Fruit fly (Drosophila melanogaster): ENCODE measurements around the gene mus304.
A peak's percentile ranks its signal among the peaks of the same experiment; 100 is the strongest.

mus304 gene

DNA sequence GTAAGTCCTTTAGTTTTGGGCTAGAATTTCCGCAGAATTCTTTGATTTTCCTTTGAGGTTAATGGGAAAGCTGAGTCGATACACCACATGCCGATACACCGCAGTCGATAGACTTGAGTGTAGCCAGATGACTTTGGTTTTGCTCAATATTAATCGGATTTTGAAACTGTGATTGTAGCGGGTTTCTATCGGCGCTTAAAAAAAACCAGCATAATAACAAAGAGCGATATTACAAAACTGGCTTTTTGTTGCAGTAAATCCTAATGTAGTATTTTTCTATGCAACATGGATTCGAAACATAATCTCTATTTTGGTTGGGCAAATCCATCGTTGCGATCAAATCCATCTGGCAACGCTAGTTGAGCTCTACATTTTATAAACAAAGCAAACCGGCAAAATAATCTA lies at the start of gene mus304, which contains the start of gene Polr3D (continued):
- TF ChIP-seq Tbp (GFP tag; optimal IDR thresholded peaks at IDR 0.05) (no peak), Sin3A (optimal IDR thresholded peaks at IDR 0.05) (peak; percentile 88), CoRest (tag; optimal IDR thresholded peaks at IDR 0.05) (peak; percentile 50), tx (GFP tag; optimal IDR thresholded peaks at IDR 0.05) (no peak), inv (GFP tag; IDR thresholded peaks at IDR 0.05; ENCODE audit: partially characterized antibody) (peak; percentile 41; the same call in 1 of the 2 replicates), vvl (GFP tag; IDR thresholded peaks at IDR 0.05) (no peak)

dm6 chr3L:18061240-18061639 lies 48.4 kb upstream of the mus304 start:
- TF ChIP-seq CG30020 (tag; optimal IDR thresholded peaks at IDR 0.05) (no peak), hb (GFP tag; IDR thresholded peaks at IDR 0.05; ENCODE audit: partially characterized antibody) (0 out of 3 replicates have a peak, but pooled peaks have one; percentile 45), amos (GFP tag; IDR thresholded peaks at IDR 0.05; ENCODE audit: partially characterized antibody) (peak; percentile 33; the same call in 1 of the 2 replicates), CG16779 (GFP tag; IDR thresholded peaks at IDR 0.05) (peak; percentile 66), BEAF-32 (GFP tag; optimal IDR thresholded peaks at IDR 0.05) (peak; percentile 8), sna (GFP tag; IDR thresholded peaks at IDR 0.05; ENCODE audit: partially characterized antibody) (no peak), CG42726 (GFP tag; IDR thresholded peaks at IDR 0.05; ENCODE audit: partially characterized antibody) (0 out of 2 replicates have a peak, but pooled peaks have one; percentile 33), ftz-f1 (GFP tag; optimal IDR thresholded peaks at IDR 0.05) (peak; percentile 73), Med (GFP tag) (peak; percentile 39), Mes4 (GFP tag; optimal IDR thresholded peaks at IDR 0.05) (no peak)

- TF ChIP-seq CG1832 (GFP tag; optimal IDR thresholded peaks at IDR 0.05) (no peak), lbe (GFP tag; optimal IDR thresholded peaks at IDR 0.05) (peak; percentile 39), nom (GFP tag; optimal IDR thresholded peaks at IDR 0.05) (peak; percentile 62), Trl (optimal IDR thresholded peaks at IDR 0.05) (peak; percentile 20 to 86), Trl (GFP tag; optimal IDR thresholded peaks at IDR 0.05) (no peak), seq (GFP tag; IDR thresholded peaks at IDR 0.05) (peak; percentile 47; the same call in 1 of the 2 replicates), Aef1 (GFP tag; IDR thresholded peaks at IDR 0.05) (no peak), crc (GFP tag; optimal IDR thresholded peaks at IDR 0.05) (no peak), Drgx (GFP tag; IDR thresholded peaks at IDR 0.05) (peak; percentile 21), Dip3 (GFP tag; optimal IDR thresholded peaks at IDR 0.05) (peak; percentile 52), Blimp-1 (GFP tag; optimal IDR thresholded peaks at IDR 0.05) (peak; percentile 47), al (GFP tag; IDR thresholded peaks at IDR 0.05) (no peak), Scr (GFP tag; IDR thresholded peaks at IDR 0.05; ENCODE audit: partially characterized antibody) (no peak), ewg (GFP tag; optimal IDR thresholded peaks at IDR 0.05) (peak; percentile 19), bsh (GFP tag; optimal IDR thresholded peaks at IDR 0.05) (peak in 1 of 2 experiments; percentile 37), Deaf1 (tag; optimal IDR thresholded peaks at IDR 0.05) (peak; percentile 11), Jarid2 (GFP tag; optimal IDR thresholded peaks at IDR 0.05) (peak; percentile 9), CG13894 (tag; optimal IDR thresholded peaks at IDR 0.05) (peak; percentile 60)
Observed at dm6 chr3L:18061713-18062365, 47.8 kb upstream of the mus304 start.

DNA sequence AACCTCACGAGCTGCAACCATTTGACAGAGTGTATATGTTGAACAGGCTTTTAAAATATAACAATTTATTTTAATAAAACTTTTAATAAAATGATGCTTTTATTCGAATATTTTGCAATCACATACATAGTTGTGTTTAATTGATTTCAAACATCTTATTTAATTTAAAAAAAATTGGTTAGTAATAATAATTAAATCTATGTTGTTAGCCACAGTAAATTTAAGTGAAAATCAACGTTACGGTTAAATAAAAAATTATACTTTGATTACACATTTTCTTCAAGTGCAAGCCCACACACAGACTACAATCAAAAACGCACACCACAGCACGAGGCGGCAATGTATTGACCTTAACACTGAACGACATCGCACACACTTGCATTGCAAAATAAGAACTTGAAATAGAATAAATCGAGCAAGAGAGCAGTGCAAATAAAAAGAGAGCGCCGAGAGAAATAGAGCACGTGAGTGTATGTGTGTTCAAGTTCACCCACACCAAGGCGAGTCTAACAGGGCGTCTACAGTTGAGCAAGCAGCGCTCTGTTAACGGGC lies 46.6 kb upstream of the mus304 start:
- TF ChIP-seq CG10267 (tag; optimal IDR thresholded peaks at IDR 0.05) (peak; percentile 45), CG3281 (GFP tag; optimal IDR thresholded peaks at IDR 0.05) (no peak), Ptx1 (GFP tag; IDR thresholded peaks at IDR 0.05) (0 out of 2 replicates have a peak, but pooled peaks have one; percentile 24), ftz-f1 (GFP tag; optimal IDR thresholded peaks at IDR 0.05) (peak; percentile 79), CG13424 (tag; optimal IDR thresholded peaks at IDR 0.05) (peak; percentile 44), CG7357 (GFP tag; IDR thresholded peaks at IDR 0.05) (no peak), chinmo (GFP tag; IDR thresholded peaks at IDR 0.05; ENCODE audit: partially characterized antibody) (peak; percentile 94; the same call in 3 of the 4 replicates), tll (GFP tag; optimal IDR thresholded peaks at IDR 0.05) (no peak), CG9609 (GFP tag; optimal IDR thresholded peaks at IDR 0.05) (no peak), CG32532 (GFP tag; IDR thresholded peaks at IDR 0.05) (peak; percentile 57; the same call in 1 of the 2 replicates), CG33557 (GFP tag; optimal IDR thresholded peaks at IDR 0.05) (peak; percentile 28), CG12391 (tag; optimal IDR thresholded peaks at IDR 0.05) (peak; percentile 56)
